Fruit fly (Drosophila melanogaster) whole organism, embryonic: ENCODE data around the gene MBD-like.

Source experiments
- BEAF-32 ChIP-seq: fragments of 200-800 bp; sonication (Bioruptor generic); optimal IDR thresholded peaks from 3 replicates; lab custom pipeline; 2017; ENCODE audit warnings: missing biosample characterization, missing genetic modification characterization, mild to moderate bottlenecking, moderate library complexity, missing genetic modification reagents
- CG10431 ChIP-seq: fragments of 200-800 bp; sonication (Bioruptor generic); optimal IDR thresholded peaks from 3 replicates; lab custom pipeline; 2018; ENCODE audit warnings: missing biosample characterization, mild to moderate bottlenecking, missing genetic modification characterization
- CG10462 ChIP-seq: fragments of 200-800 bp; sonication (Bioruptor generic); optimal IDR thresholded peaks from 2 replicates; lab custom pipeline; 2016; ENCODE audit warnings: missing biosample characterization, missing genetic modification characterization
- CG11247 ChIP-seq: fragments of 200-800 bp; sonication (Bioruptor generic); IDR thresholded peaks from 2 replicates; pipeline ENCODE4 v1.3.6; 2022; ENCODE audit warnings: missing biosample characterization, missing genetic modification characterization
- CG12104 ChIP-seq: fragments of 200-800 bp; sonication (Bioruptor generic); optimal IDR thresholded peaks from 3 replicates; lab custom pipeline; 2016; ENCODE audit warnings: missing biosample characterization, missing genetic modification characterization
- CG12391 ChIP-seq: fragments of 200-800 bp; sonication (Bioruptor generic); optimal IDR thresholded peaks from 3 replicates; lab custom pipeline; 2018; ENCODE audit warnings: missing biosample characterization, mild to moderate bottlenecking, missing genetic modification characterization, moderate library complexity
- CG15269 ChIP-seq: fragments of 200-800 bp; sonication (Bioruptor generic); optimal IDR thresholded peaks from 2 replicates; lab custom pipeline; 2018; ENCODE audit warnings: missing biosample characterization, mild to moderate bottlenecking, missing genetic modification characterization, moderate library complexity
- CG1529 ChIP-seq: fragments of 200-800 bp; sonication (Bioruptor generic); optimal IDR thresholded peaks from 3 replicates; lab custom pipeline; 2018; ENCODE audit warnings: missing biosample characterization, missing genetic modification characterization
- CG17612 ChIP-seq: fragments of 200-800 bp; sonication (Bioruptor generic); IDR thresholded peaks from 2 replicates; pipeline ENCODE4 v1.3.6; 2022; ENCODE audit warnings: missing biosample characterization, missing genetic modification characterization
- CG18599 ChIP-seq: fragments of 200-800 bp; sonication (Bioruptor generic); optimal IDR thresholded peaks from 3 replicates; lab custom pipeline; 2017; ENCODE audit warnings: missing biosample characterization, missing genetic modification characterization, mild to moderate bottlenecking, moderate library complexity, missing genetic modification reagents
- CG18619 ChIP-seq: fragments of 200-800 bp; sonication (Bioruptor generic); optimal IDR thresholded peaks from 3 replicates; lab custom pipeline; 2017; ENCODE audit warnings: missing biosample characterization, mild to moderate bottlenecking, missing genetic modification characterization
- CG2120 ChIP-seq: fragments of 200-800 bp; sonication (Bioruptor generic); optimal IDR thresholded peaks from 3 replicates; lab custom pipeline; 2016; ENCODE audit warnings: missing biosample characterization, missing genetic modification characterization
- CG2199 ChIP-seq: fragments of 200-800 bp; sonication (Bioruptor generic); IDR thresholded peaks from 3 replicates; pipeline ENCODE4 v1.3.6; 2022; ENCODE audit warnings: missing biosample characterization, missing genetic modification characterization
- CG3065 ChIP-seq: fragments of 200-800 bp; sonication (Bioruptor generic); optimal IDR thresholded peaks from 2 replicates; lab custom pipeline; 2016; ENCODE audit warnings: missing biosample characterization, missing genetic modification characterization
- CG3281 ChIP-seq: fragments of 200-800 bp; sonication (Bioruptor generic); optimal IDR thresholded peaks from 3 replicates; lab custom pipeline; 2017; ENCODE audit warnings: missing biosample characterization, mild to moderate bottlenecking, missing genetic modification characterization
- CG33557 ChIP-seq: fragments of 200-800 bp; sonication (Bioruptor generic); optimal IDR thresholded peaks from 2 replicates; lab custom pipeline; 2019; ENCODE audit warnings: missing biosample characterization, mild to moderate bottlenecking, missing genetic modification characterization, moderate library complexity
- CG34422 ChIP-seq: fragments of 200-800 bp; sonication (Bioruptor generic); IDR thresholded peaks from 3 replicates; pipeline ENCODE4 v1.3.6; 2022; ENCODE audit warnings: missing biosample characterization, missing genetic modification characterization
- CG3847 ChIP-seq: fragments of 200-800 bp; sonication (Bioruptor generic); IDR thresholded peaks from 2 replicates; pipeline ENCODE4 v1.3.6; 2022; ENCODE audit warnings: missing biosample characterization, missing genetic modification characterization
- CG4328 ChIP-seq: fragments of 200-800 bp; sonication (Bioruptor generic); optimal IDR thresholded peaks from 3 replicates; lab custom pipeline; 2017; ENCODE audit warnings: missing biosample characterization, missing genetic modification reagents, missing genetic modification characterization
- CG7372 ChIP-seq: fragments of 200-800 bp; sonication (Bioruptor generic); IDR thresholded peaks from 2 replicates; pipeline ENCODE4 v1.3.6; 2022; ENCODE audit warnings: missing biosample characterization, missing genetic modification characterization
- CG8388 ChIP-seq: fragments of 200-800 bp; sonication (Bioruptor generic); optimal IDR thresholded peaks from 2 replicates; lab custom pipeline; 2019; ENCODE audit warnings: missing biosample characterization, mild to moderate bottlenecking, missing genetic modification characterization, moderate library complexity
- CG9215 ChIP-seq: fragments of 200-800 bp; sonication (Bioruptor generic); IDR thresholded peaks from 2 replicates; pipeline ENCODE4 v1.3.6; 2022; ENCODE audit warnings: missing biosample characterization, missing genetic modification characterization
- Dip3 ChIP-seq: fragments of 200-800 bp; sonication (Bioruptor generic); optimal IDR thresholded peaks from 3 replicates; lab custom pipeline; 2016; ENCODE audit warnings: missing biosample characterization, missing genetic modification characterization
- Doc3 ChIP-seq: fragments of 200-800 bp; sonication (Bioruptor generic); IDR thresholded peaks from 3 replicates; pipeline ENCODE4 v1.3.6; 2022; ENCODE audit warnings: missing biosample characterization, missing genetic modification characterization; ENCODE audit not compliant: partially characterized antibody
- E2f1 ChIP-seq: fragments of 200-800 bp; sonication (Bioruptor generic); IDR thresholded peaks from 2 replicates; pipeline ENCODE4 v1.3.6; 2022; ENCODE audit warnings: missing biosample characterization, missing genetic modification characterization
- HLH4C ChIP-seq: fragments of 200-800 bp; sonication (Bioruptor generic); IDR thresholded peaks from 3 replicates; pipeline ENCODE4 v1.3.6; 2022; ENCODE audit warnings: missing biosample characterization, missing genetic modification characterization; ENCODE audit not compliant: partially characterized antibody
- NC2β ChIP-seq: fragments of 200-800 bp; sonication (Bioruptor generic); optimal IDR thresholded peaks from 2 replicates; lab custom pipeline; 2016; ENCODE audit warnings: missing biosample characterization, missing genetic modification characterization
- NFAT ChIP-seq: fragments of 200-800 bp; sonication (Bioruptor generic); IDR thresholded peaks from 2 replicates; pipeline ENCODE4 v1.3.6; 2022; ENCODE audit warnings: missing biosample characterization, missing genetic modification characterization
- Ravus ChIP-seq: fragments of 200-800 bp; sonication (Bioruptor generic); IDR thresholded peaks from 2 replicates; pipeline ENCODE4 v1.3.6; 2022; ENCODE audit warnings: missing biosample characterization, missing genetic modification characterization
- Rx ChIP-seq: fragments of 200-800 bp; sonication (Bioruptor generic); IDR thresholded peaks from 2 replicates; pipeline ENCODE4 v1.3.6; 2022; ENCODE audit warnings: missing biosample characterization, missing genetic modification characterization
- Side ChIP-seq: fragments of 200-800 bp; sonication (Bioruptor generic); optimal IDR thresholded peaks from 2 replicates; lab custom pipeline; 2016; ENCODE audit warnings: missing biosample characterization, missing genetic modification characterization
- Sox100B ChIP-seq: fragments of 200-800 bp; sonication (Bioruptor generic); optimal IDR thresholded peaks from 3 replicates; lab custom pipeline; 2018; ENCODE audit warnings: missing biosample characterization, mild to moderate bottlenecking, missing genetic modification characterization
- Trl ChIP-seq, 3 experiments: fragments of >200 bp in 2 of 3; fragments of 200-800 bp in 1 of 3; sonication (Bioruptor generic) in 1 of 3; optimal IDR thresholded peaks; 2 replicates in 1 of 3; 3 replicates in 2 of 3; lab custom pipeline; 2016 to 2017; ENCODE audit warnings: missing biosample characterization in 1 of 3, missing genetic modification characterization in 1 of 3
- az2 ChIP-seq: fragments of 200-800 bp; sonication (Bioruptor generic); optimal IDR thresholded peaks from 3 replicates; lab custom pipeline; 2016; ENCODE audit warnings: missing biosample characterization, missing genetic modification characterization
- btn ChIP-seq: fragments of 200-800 bp; sonication (Bioruptor generic); optimal IDR thresholded peaks from 2 replicates; lab custom pipeline; 2016; ENCODE audit warnings: missing biosample characterization, missing genetic modification characterization
- cad ChIP-seq: fragments of >200 bp; optimal IDR thresholded peaks from 2 replicates; lab custom pipeline; 2017; ENCODE audit warnings: missing biosample characterization, missing genetic modification characterization
- dm ChIP-seq: fragments of 200-800 bp; sonication (Bioruptor generic); optimal IDR thresholded peaks from 3 replicates; lab custom pipeline; 2016; ENCODE audit warnings: missing biosample characterization, missing genetic modification characterization
- dmrt11E ChIP-seq: fragments of 200-800 bp; sonication (Bioruptor generic); optimal IDR thresholded peaks from 3 replicates; lab custom pipeline; 2018; ENCODE audit warnings: missing biosample characterization, mild to moderate bottlenecking, missing genetic modification characterization, moderate library complexity
- dmrt99B ChIP-seq: fragments of 200-800 bp; sonication (Bioruptor generic); optimal IDR thresholded peaks from 2 replicates; lab custom pipeline; 2018; ENCODE audit warnings: missing biosample characterization, mild to moderate bottlenecking, missing genetic modification characterization, moderate library complexity
- dpn ChIP-seq, 2 experiments: fragments of 200-800 bp; sonication (Bioruptor generic); optimal IDR thresholded peaks; 3 replicates each; lab custom pipeline; 2016; ENCODE audit warnings: missing biosample characterization in 2 of 2, missing genetic modification characterization in 2 of 2
- inv ChIP-seq: fragments of 200-800 bp; sonication (Bioruptor generic); IDR thresholded peaks from 2 replicates; pipeline ENCODE4 v1.3.6; 2022; ENCODE audit warnings: missing biosample characterization, missing genetic modification characterization; ENCODE audit not compliant: partially characterized antibody
- pnt ChIP-seq: fragments of 200-800 bp; sonication (Bioruptor generic); optimal IDR thresholded peaks from 3 replicates; lab custom pipeline; 2016; ENCODE audit warnings: missing biosample characterization, missing genetic modification characterization
- pum ChIP-seq: fragments of 200-800 bp; sonication (Bioruptor generic); optimal IDR thresholded peaks from 2 replicates; lab custom pipeline; 2016; ENCODE audit warnings: missing biosample characterization, missing genetic modification characterization
- ranshi ChIP-seq: fragments of 200-800 bp; sonication (Bioruptor generic); IDR thresholded peaks from 2 replicates; pipeline ENCODE4 v1.3.6; 2022; ENCODE audit warnings: missing biosample characterization, missing genetic modification characterization
- sob ChIP-seq: fragments of 200-800 bp; sonication (Bioruptor generic); IDR thresholded peaks from 2 replicates; pipeline ENCODE4 v1.3.6; 2022; ENCODE audit warnings: missing biosample characterization, missing genetic modification characterization
- sug ChIP-seq: fragments of 200-800 bp; optimal IDR thresholded peaks from 2 replicates; lab custom pipeline; 2019; ENCODE audit warnings: missing biosample characterization, mild to moderate bottlenecking, missing genetic modification characterization, moderate library complexity
- tll ChIP-seq, 2 experiments: fragments of 200-800 bp in 1 of 2; fragments of >200 bp in 1 of 2; sonication (Bioruptor generic) in 1 of 2; optimal IDR thresholded peaks; 2 replicates each; lab custom pipeline; 2017 to 2019; ENCODE audit warnings: missing biosample characterization in 2 of 2, missing genetic modification characterization in 2 of 2, mild to moderate bottlenecking in 1 of 2, moderate library complexity in 1 of 2
- tna ChIP-seq: fragments of 200-800 bp; sonication (Bioruptor generic); IDR thresholded peaks from 2 replicates; pipeline ENCODE4 v1.3.6; 2022; ENCODE audit warnings: missing biosample characterization, missing genetic modification characterization; ENCODE audit not compliant: partially characterized antibody
- unc-4 ChIP-seq: fragments of 200-800 bp; sonication (Bioruptor generic); IDR thresholded peaks from 2 replicates; pipeline ENCODE4 v1.3.6; 2022; ENCODE audit warnings: missing biosample characterization, missing genetic modification characterization; ENCODE audit not compliant: partially characterized antibody
- vnd ChIP-seq: fragments of 200-800 bp; sonication (Bioruptor generic); IDR thresholded peaks from 3 replicates; pipeline ENCODE4 v1.3.6; 2022; ENCODE audit warnings: missing biosample characterization, missing genetic modification characterization; ENCODE audit not compliant: partially characterized antibody
- zen ChIP-seq: fragments of 200-800 bp; sonication (Bioruptor generic); optimal IDR thresholded peaks from 3 replicates; lab custom pipeline; 2018; ENCODE audit warnings: missing biosample characterization, mild to moderate bottlenecking, missing genetic modification characterization, moderate library complexity

Gene MBD-like

dm6 chr3R:9605084-9605483 is 45.5 kb downstream of the MBD-like start (continued):
- TF ChIP-seq Trl (optimal IDR thresholded peaks at IDR 0.05; lab: Kevin White, UChicago): no peak
- peak; percentile 29 for TF ChIP-seq Trl (GFP tag; optimal IDR thresholded peaks at IDR 0.05; lab: Kevin White, UChicago)
- TF ChIP-seq CG3065 (GFP tag; lab: Kevin White, UChicago): peak; percentile 9
- TF ChIP-seq CG18619: no peak
- TF ChIP-seq Doc3 (GFP tag; lab: Robert Waterston, UW): no peak
- TF ChIP-seq CG10431: no peak
- no peak for TF ChIP-seq cad (GFP tag; lab: Kevin White, UChicago)
- TF ChIP-seq tll (GFP tag; optimal IDR thresholded peaks at IDR 0.05; lab: Kevin White, UChicago): no peak
- TF ChIP-seq zen (tag; lab: Kevin White, UChicago): no peak
- TF ChIP-seq CG12391 (tag; lab: Kevin White, UChicago): peak; percentile 38
- no peak for TF ChIP-seq CG1529 (GFP tag; lab: Kevin White, UChicago)
- TF ChIP-seq CG2199 (GFP tag; lab: Robert Waterston, UW): peak; percentile 71; the same call in 2 of the 3 replicates
- no peak for TF ChIP-seq CG3847 (GFP tag; lab: Robert Waterston, UW)
- no peak for TF ChIP-seq CG17612 (GFP tag; lab: Robert Waterston, UW)
- peak; percentile 13 for TF ChIP-seq dmrt99B (tag; lab: Kevin White, UChicago)
- peak; percentile 26 for TF ChIP-seq pum (GFP tag; lab: Kevin White, UChicago)
- no peak for TF ChIP-seq Rx (GFP tag; lab: Robert Waterston, UW)
- no peak for TF ChIP-seq CG15269
- TF ChIP-seq CG3281 (GFP tag; lab: Kevin White, UChicago): no peak
- peak; percentile 63 for TF ChIP-seq NC2β (GFP tag; lab: Kevin White, UChicago)
- no peak for TF ChIP-seq NFAT (GFP tag; lab: Robert Waterston, UW)
- TF ChIP-seq sob (GFP tag; lab: Robert Waterston, UW): no peak
- TF ChIP-seq az2: peak; percentile 31
- TF ChIP-seq dmrt11E (tag; lab: Kevin White, UChicago): peak; percentile 81
- TF ChIP-seq CG2120: no peak
- no peak for TF ChIP-seq CG12104 (GFP tag; lab: Kevin White, UChicago)
- TF ChIP-seq Ravus (GFP tag; lab: Robert Waterston, UW): no peak
- TF ChIP-seq CG34422 (GFP tag; lab: Robert Waterston, UW): no peak
- no peak for TF ChIP-seq ranshi (GFP tag; lab: Robert Waterston, UW)
- no peak for TF ChIP-seq BEAF-32 (GFP tag; lab: Kevin White, UChicago)
- no peak for TF ChIP-seq CG18599
- peak; percentile 54 for TF ChIP-seq Side (GFP tag; lab: Kevin White, UChicago)
- TF ChIP-seq Dip3 (GFP tag; lab: Kevin White, UChicago): no peak
- TF ChIP-seq CG7372 (GFP tag; lab: Robert Waterston, UW): no peak
- peak; percentile 13 for TF ChIP-seq btn (GFP tag; lab: Kevin White, UChicago)
- peak; percentile 51 for TF ChIP-seq CG8388 (GFP tag; lab: Kevin White, UChicago)
- TF ChIP-seq CG10462: no peak
- TF ChIP-seq CG9215 (GFP tag; lab: Robert Waterston, UW): no peak
- TF ChIP-seq CG11247: no peak
- TF ChIP-seq HLH4C: no peak
- no peak for TF ChIP-seq Sox100B (GFP tag; lab: Kevin White, UChicago)
- 0 out of 2 replicates have a peak, but pooled peaks have one; percentile 14 for TF ChIP-seq E2f1 (GFP tag; lab: Robert Waterston, UW)
- no peak for TF ChIP-seq pnt
- peak; percentile 56 for TF ChIP-seq CG33557 (GFP tag; lab: Kevin White, UChicago)
- TF ChIP-seq CG4328 (GFP tag; lab: Kevin White, UChicago): no peak
- no peak for TF ChIP-seq dm (GFP tag; lab: Kevin White, UChicago)
- TF ChIP-seq sug: no peak
- no peak for TF ChIP-seq inv (GFP tag; lab: Robert Waterston, UW)
- peak; percentile 11 to 29 for TF ChIP-seq dpn (GFP tag; optimal IDR thresholded peaks at IDR 0.05; lab: Kevin White, UChicago)
- TF ChIP-seq tna (GFP tag; lab: Robert Waterston, UW): no peak
- TF ChIP-seq vnd (GFP tag; lab: Robert Waterston, UW): no peak
- TF ChIP-seq unc-4 (GFP tag; lab: Robert Waterston, UW): no peak
